Fruit fly (Drosophila melanogaster): ENCODE data around the gene CG13907.

Gene CG13907

DNA sequence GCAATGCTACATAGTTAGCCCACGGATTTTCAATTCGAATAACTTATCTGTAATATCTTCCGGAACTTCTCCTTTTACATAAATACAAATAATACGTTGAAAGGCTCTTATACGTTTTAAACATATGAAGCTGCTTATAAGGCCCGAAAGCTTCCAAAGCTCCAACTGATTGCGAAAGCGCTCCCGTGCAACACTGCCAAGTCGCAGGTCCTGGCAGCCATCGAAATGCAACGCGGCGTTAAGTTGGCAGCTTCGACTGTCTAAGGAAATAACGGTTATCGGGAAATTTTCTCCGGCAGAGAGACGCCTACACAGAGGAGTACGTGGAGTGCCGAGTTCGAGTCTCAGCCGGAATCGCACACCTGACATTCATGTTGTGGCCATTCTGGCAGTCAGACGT lies 31.9 kb upstream of the CG13907 start, which contains the start of gene Glut1:
Glut1 (plus strand) TSS at position 393 of the 400 bp plus-strand sequence.
- TF ChIP-seq CG6808 (GFP tag; optimal IDR thresholded peaks at IDR 0.05) (no peak), CG16779 (tag; optimal IDR thresholded peaks at IDR 0.05) (no peak), Eip78C (GFP tag) (no peak), eg (GFP tag; IDR thresholded peaks at IDR 0.05) (no peak), salr (GFP tag; optimal IDR thresholded peaks at IDR 0.05) (no peak), Blimp-1 (GFP tag; optimal IDR thresholded peaks at IDR 0.05) (no peak), CG11902 (GFP tag; optimal IDR thresholded peaks at IDR 0.05) (no peak), CG34406 (GFP tag; optimal IDR thresholded peaks at IDR 0.05) (no peak), CG32006 (GFP tag; optimal IDR thresholded peaks at IDR 0.05) (no peak), CG10669 (GFP tag; optimal IDR thresholded peaks at IDR 0.05) (no peak), Eip75B (GFP tag; optimal IDR thresholded peaks at IDR 0.05) (no peak), ss (GFP tag; optimal IDR thresholded peaks at IDR 0.05) (no peak), Sox14 (GFP tag; optimal IDR thresholded peaks at IDR 0.05) (no peak), topi (GFP tag; optimal IDR thresholded peaks at IDR 0.05) (no peak), CG6163 (GFP tag; IDR thresholded peaks at IDR 0.05) (no peak), Gug (GFP tag; IDR thresholded peaks at IDR 0.05) (no peak)

DNA sequence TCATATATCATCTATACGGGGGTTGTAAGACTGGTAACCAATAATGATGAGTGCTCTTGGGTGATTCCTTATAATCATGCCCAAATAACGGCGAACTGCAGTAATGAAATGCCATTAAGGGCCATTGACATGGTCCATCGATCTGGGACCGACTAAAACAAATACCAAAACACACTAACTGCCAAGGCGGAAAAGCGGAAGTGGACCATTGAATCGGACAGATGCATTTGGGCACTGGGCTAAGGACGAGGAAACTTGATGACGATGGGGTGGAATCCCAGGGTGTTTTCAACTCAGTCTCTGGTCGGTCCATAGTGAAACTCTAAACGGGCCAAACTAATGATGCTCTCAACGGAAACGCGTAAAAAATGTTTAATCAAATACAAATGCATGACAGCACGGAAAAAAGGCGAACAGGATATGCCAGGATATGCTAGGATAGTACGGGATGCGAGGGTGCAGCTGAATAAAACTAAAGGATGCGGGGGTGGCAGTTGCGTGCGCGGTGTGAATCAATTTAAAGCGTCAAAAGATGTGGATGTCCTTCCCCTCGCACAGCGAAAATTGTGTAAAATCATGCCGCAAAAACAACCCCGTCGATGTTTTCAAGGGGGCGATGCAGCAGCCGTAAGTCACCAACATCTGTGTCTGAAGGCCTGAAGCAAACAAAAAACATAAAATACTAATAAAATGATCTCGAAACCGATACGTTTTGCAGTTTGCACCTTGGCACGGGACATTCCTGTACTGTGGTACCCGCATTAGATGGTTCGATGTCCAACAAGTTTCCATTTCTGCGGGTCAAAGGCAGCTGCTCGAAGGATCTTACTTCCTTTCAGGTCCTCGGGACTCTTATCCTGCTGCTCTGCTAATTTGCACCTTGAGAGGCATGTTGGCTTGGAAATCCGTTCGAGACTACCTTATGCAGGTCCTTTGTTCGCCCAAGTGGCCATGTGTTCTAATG lies 30.9 kb upstream of the CG13907 start:
- TF ChIP-seq salr (GFP tag; optimal IDR thresholded peaks at IDR 0.05): no peak

DNA sequence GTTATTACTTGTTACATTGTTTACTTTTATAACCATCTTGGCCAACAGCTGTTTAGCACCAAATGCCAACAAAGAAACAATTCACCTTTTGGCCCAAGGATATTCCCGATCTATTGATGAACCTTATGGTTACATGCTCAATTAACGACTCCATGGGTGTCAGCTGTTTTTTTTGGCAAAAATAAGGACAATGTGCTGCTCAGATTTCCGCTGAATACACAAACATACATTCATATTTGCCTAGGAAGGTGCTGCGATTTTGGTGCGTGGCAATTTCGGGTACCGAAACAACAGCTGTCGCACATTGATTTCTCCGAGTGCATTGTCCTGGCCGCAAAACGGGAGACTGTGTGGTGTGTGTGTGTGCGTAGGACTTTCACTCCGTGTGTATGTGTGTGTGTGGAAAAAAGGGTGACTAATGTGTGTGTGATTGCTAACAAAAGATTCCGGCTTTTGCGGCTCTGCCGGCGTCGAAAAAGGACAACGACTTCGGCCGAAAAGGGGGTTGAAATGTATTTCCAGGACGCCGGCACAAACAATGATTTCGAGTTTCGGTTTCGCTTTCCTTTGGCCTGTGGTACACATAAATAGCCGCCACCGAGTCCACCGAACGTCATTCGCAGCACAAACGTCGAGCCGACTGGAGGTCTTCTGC lies 26.8 kb upstream of the CG13907 start, which contains the start of gene nerfin-1:
nerfin-1 (plus strand) TSS at position 605 of the 655 bp plus-strand sequence.
- TF ChIP-seq fkh (GFP tag; optimal IDR thresholded peaks at IDR 0.05) (no peak), CG34406 (GFP tag; optimal IDR thresholded peaks at IDR 0.05) (no peak), CG31627 (GFP tag; optimal IDR thresholded peaks at IDR 0.05) (peak; percentile 12), net (GFP tag; optimal IDR thresholded peaks at IDR 0.05) (no peak), topi (GFP tag; optimal IDR thresholded peaks at IDR 0.05) (peak; percentile 4), Hr4 (GFP tag; optimal IDR thresholded peaks at IDR 0.05) (no peak), Eip75B (GFP tag; optimal IDR thresholded peaks at IDR 0.05) (no peak), Hr38 (GFP tag; optimal IDR thresholded peaks at IDR 0.05) (no peak), CG16779 (tag; optimal IDR thresholded peaks at IDR 0.05) (no peak), Sox14 (GFP tag; optimal IDR thresholded peaks at IDR 0.05) (no peak), fd85E (GFP tag; optimal IDR thresholded peaks at IDR 0.05) (no peak), OdsH (GFP tag; optimal IDR thresholded peaks at IDR 0.05) (no peak), achi (GFP tag; optimal IDR thresholded peaks at IDR 0.05) (peak; percentile 2), CG3919 (GFP tag; optimal IDR thresholded peaks at IDR 0.05) (no peak), CG11902 (GFP tag; optimal IDR thresholded peaks at IDR 0.05) (no peak), salr (GFP tag; optimal IDR thresholded peaks at IDR 0.05) (no peak), CG7368 (GFP tag; optimal IDR thresholded peaks at IDR 0.05) (no peak), CG8119 (GFP tag; IDR thresholded peaks at IDR 0.05) (no peak), Sox15 (GFP tag; optimal IDR thresholded peaks at IDR 0.05) (peak; percentile 17), CG10631 (GFP tag; optimal IDR thresholded peaks at IDR 0.05) (no peak), CG6163 (GFP tag; IDR thresholded peaks at IDR 0.05) (no peak), Smox (GFP tag; optimal IDR thresholded peaks at IDR 0.05) (peak; percentile 22), CG8632 (GFP tag; optimal IDR thresholded peaks at IDR 0.05) (no peak), CG32006 (GFP tag; optimal IDR thresholded peaks at IDR 0.05) (peak; percentile 2), pdm3 (GFP tag; optimal IDR thresholded peaks at IDR 0.05) (peak; percentile 5), Ets21C (GFP tag; optimal IDR thresholded peaks at IDR 0.05) (no peak), Hr39 (GFP tag; optimal IDR thresholded peaks at IDR 0.05) (peak; percentile 25), esn (GFP tag; optimal IDR thresholded peaks at IDR 0.05) (peak; percentile 8), Met (GFP tag; optimal IDR thresholded peaks at IDR 0.05) (peak; percentile 50), Blimp-1 (GFP tag; optimal IDR thresholded peaks at IDR 0.05) (no peak), Sox102F (GFP tag; optimal IDR thresholded peaks at IDR 0.05) (no peak), CG9139 (GFP tag; optimal IDR thresholded peaks at IDR 0.05) (no peak), Lpt (GFP tag; optimal IDR thresholded peaks at IDR 0.05) (no peak), Eip93F (GFP tag; optimal IDR thresholded peaks at IDR 0.05) (no peak), CG11762 (GFP tag; optimal IDR thresholded peaks at IDR 0.05; ENCODE audit: insufficient read depth) (no peak), svp (GFP tag) (no peak), dac (GFP tag; optimal IDR thresholded peaks at IDR 0.05) (no peak), Ets96B (tag; optimal IDR thresholded peaks at IDR 0.05) (no peak)
